Fruit fly (Drosophila melanogaster) whole organism, pupa: Measurements from ENCODE around the gene ND-24.

Experiments
- CG12605 ChIP-seq: fragments of 200-800 bp; sonication (Bioruptor generic); IDR thresholded peaks from 2 replicates; pipeline ENCODE4 v1.3.6; 2022; ENCODE audit warnings: missing biosample characterization, missing genetic modification characterization
- CG13204 ChIP-seq: fragments of 200-800 bp; sonication (Bioruptor generic); optimal IDR thresholded peaks from 2 replicates; lab custom pipeline; 2018; ENCODE audit warnings: missing biosample characterization, mild to moderate bottlenecking, missing genetic modification characterization, moderate library complexity
- CG14655 ChIP-seq: fragments of 200-800 bp; sonication (Bioruptor generic); optimal IDR thresholded peaks from 3 replicates; lab custom pipeline; 2017; ENCODE audit warnings: mild to moderate bottlenecking, missing biosample characterization, missing genetic modification reagents, missing genetic modification characterization
- CG15710 ChIP-seq: fragments of 200-800 bp; sonication (Bioruptor generic); optimal IDR thresholded peaks from 2 replicates; lab custom pipeline; 2018; ENCODE audit warnings: missing biosample characterization, mild to moderate bottlenecking, missing genetic modification characterization, moderate library complexity
- CG8159 ChIP-seq: fragments of 200-800 bp; sonication (Bioruptor generic); optimal IDR thresholded peaks from 3 replicates; lab custom pipeline; 2018; ENCODE audit warnings: missing biosample characterization, mild to moderate bottlenecking, missing genetic modification characterization, moderate library complexity
- CG8301 ChIP-seq: fragments of 200-800 bp; sonication (Bioruptor generic); optimal IDR thresholded peaks from 2 replicates; lab custom pipeline; 2018; ENCODE audit warnings: missing biosample characterization, mild to moderate bottlenecking, missing genetic modification characterization
- CG9948 ChIP-seq: fragments of 200-800 bp; sonication (Bioruptor generic); optimal IDR thresholded peaks from 2 replicates; lab custom pipeline; 2018; ENCODE audit warnings: missing biosample characterization, mild to moderate bottlenecking, missing genetic modification characterization, moderate library complexity
- EcR ChIP-seq: fragments of 200-800 bp; sonication (Bioruptor generic); optimal IDR thresholded peaks from 3 replicates; lab custom pipeline; 2019; ENCODE audit warnings: missing biosample characterization, missing genetic modification characterization, mild to moderate bottlenecking, moderate library complexity, missing genetic modification reagents
- Ets98B ChIP-seq: fragments of 200-800 bp; sonication (Bioruptor generic); IDR thresholded peaks from 2 replicates; pipeline ENCODE4 v1.3.6; 2022; ENCODE audit warnings: missing biosample characterization, missing genetic modification characterization
- Snoo ChIP-seq: fragments of 200-800 bp; sonication (Bioruptor generic); optimal IDR thresholded peaks from 3 replicates; lab custom pipeline; 2017; ENCODE audit warnings: missing biosample characterization, mild to moderate bottlenecking, missing genetic modification characterization, inconsistent platforms
- fd96Ca ChIP-seq: fragments of 200-800 bp; sonication (Bioruptor generic); IDR thresholded peaks from 3 replicates; pipeline ENCODE4 v1.3.6; 2022; ENCODE audit warnings: missing biosample characterization, missing genetic modification characterization
- gl ChIP-seq: fragments of 200-800 bp; sonication (Bioruptor generic); optimal IDR thresholded peaks from 2 replicates; lab custom pipeline; 2018; ENCODE audit warnings: missing biosample characterization, mild to moderate bottlenecking, missing genetic modification characterization
- rn ChIP-seq: fragments of 200-800 bp; sonication (Bioruptor generic); IDR thresholded peaks from 2 replicates; pipeline ENCODE4 v1.3.6; 2022; ENCODE audit warnings: missing biosample characterization, missing genetic modification characterization

DNA sequence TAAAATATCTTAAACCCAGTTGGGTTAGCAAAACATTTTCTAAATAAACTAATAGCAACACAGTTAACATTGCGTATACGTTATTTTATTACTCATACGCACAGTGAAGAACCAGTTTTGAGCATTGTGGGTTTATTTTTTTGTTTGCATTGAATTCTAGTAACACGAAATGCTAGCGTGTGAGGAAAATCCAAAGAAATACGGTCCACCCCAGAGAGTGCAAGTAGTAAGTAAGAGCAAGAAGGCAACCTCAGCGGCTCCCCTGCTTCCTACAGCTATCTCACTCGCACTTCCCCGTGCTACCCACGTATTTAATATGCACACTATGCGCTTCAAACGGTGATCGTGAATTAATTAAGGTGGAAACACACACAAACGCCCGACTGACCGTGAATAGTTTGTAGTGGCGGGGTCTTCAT lies 6.9 kb upstream of the ND-24 start:
- TF ChIP-seq CG12605 (GFP tag; lab: Robert Waterston, UW) (peak; percentile 77), gl (tag; lab: Kevin White, UChicago) (peak; percentile 50), CG13204 (GFP tag; lab: Kevin White, UChicago) (no peak), CG9948 (peak; percentile 72), fd96Ca (GFP tag; lab: Robert Waterston, UW) (peak; percentile 92), CG15710 (tag; lab: Kevin White, UChicago) (peak; percentile 83), CG14655 (GFP tag; lab: Kevin White, UChicago) (peak; percentile 86), EcR (GFP tag; lab: Kevin White, UChicago) (no peak), CG8159 (peak; percentile 98), rn (GFP tag; lab: Robert Waterston, UW) (peak; percentile 52), CG8301 (tag; lab: Kevin White, UChicago) (peak; percentile 90), Snoo (tag; lab: Kevin White, UChicago) (peak; percentile 93), Ets98B (GFP tag; lab: Robert Waterston, UW) (peak; percentile 88)
